Worm (Caenorhabditis elegans) whole organism, L3 larva: Measurements from ENCODE around the gene twnk-1.

Source experiments
- ceh-28 ChIP-seq: fragments of 150-350 bp; optimal IDR thresholded peaks from 2 replicates; lab custom pipeline; 2014; ENCODE audit warnings: missing biosample characterization, missing genetic modification reagents, missing genetic modification characterization
- ceh-9 ChIP-seq: sonication (generic microtip); optimal IDR thresholded peaks from 2 replicates; lab custom pipeline; 2018; ENCODE audit warnings: missing biosample characterization, missing genetic modification characterization
- nhr-237 ChIP-seq: fragments of 150-350 bp; optimal IDR thresholded peaks from 2 replicates; lab custom pipeline; 2014; ENCODE audit warnings: missing biosample characterization, missing genetic modification characterization
- ztf-11 ChIP-seq: fragments of 150-350 bp; optimal IDR thresholded peaks from 2 replicates; lab custom pipeline; 2014; ENCODE audit warnings: missing biosample characterization, missing genetic modification characterization

DNA sequence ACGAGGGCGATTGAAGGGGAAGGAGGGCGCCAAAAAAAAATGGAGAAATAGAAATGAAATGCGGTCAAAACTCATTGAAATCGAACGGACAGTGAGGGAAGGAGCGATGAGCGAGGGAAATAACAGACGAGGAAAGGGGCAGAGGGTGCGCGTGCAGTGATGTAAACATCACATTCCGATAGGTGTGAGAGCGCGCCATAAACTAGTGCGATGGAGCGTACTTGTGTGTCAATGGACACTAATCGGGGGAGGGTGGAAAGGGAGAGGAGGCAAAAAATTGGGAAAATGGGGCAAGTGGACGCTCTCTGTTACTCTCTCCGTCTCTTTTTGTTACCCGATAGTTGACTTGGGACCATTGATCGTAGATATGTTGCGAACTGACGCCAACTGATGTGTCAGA lies 27.1 kb upstream of the twnk-1 start:
- TF ChIP-seq nhr-237: no peak
- TF ChIP-seq ceh-9 (tag; lab: Kevin White, UChicago): no peak
- TF ChIP-seq ceh-28: no peak
- TF ChIP-seq ztf-11 (tag; lab: Kevin White, UChicago): no peak
